Worm (Caenorhabditis elegans) whole organism, mixed stage, embryonic: Measurements from ENCODE around the gene F55B11.4.

Source experiments
- M03D4.4 ChIP-seq: sonication (generic microtip); optimal IDR thresholded peaks from 2 replicates; lab custom pipeline; 2017; ENCODE audit warnings: mild to moderate bottlenecking, missing genetic modification characterization, missing compliant biosample characterization
- bed-3 ChIP-seq: fragments of 200-800 bp; sonication (Bioruptor generic); optimal IDR thresholded peaks from 3 replicates; lab custom pipeline; 2018; ENCODE audit warnings: mild to moderate bottlenecking, missing genetic modification characterization, moderate library complexity, missing compliant biosample characterization
- blmp-1 ChIP-seq: fragments of 150-350 bp; optimal IDR thresholded peaks from 2 replicates; lab custom pipeline; 2014; ENCODE audit warnings: missing biosample characterization, missing genetic modification characterization
- ceh-39 ChIP-seq: fragments of 150-350 bp; optimal IDR thresholded peaks from 2 replicates; lab custom pipeline; 2014; ENCODE audit warnings: missing biosample characterization, missing genetic modification characterization
- ceh-43 ChIP-seq: fragments of 200-800 bp; sonication (Bioruptor generic); optimal IDR thresholded peaks from 2 replicates; lab custom pipeline; 2018; ENCODE audit warnings: mild to moderate bottlenecking, missing genetic modification characterization, moderate library complexity, missing compliant biosample characterization
- ces-1 ChIP-seq: fragments of 150-350 bp; optimal IDR thresholded peaks from 2 replicates; lab custom pipeline; 2014; ENCODE audit warnings: missing biosample characterization, missing genetic modification reagents, missing genetic modification characterization
- cnd-1 ChIP-seq: fragments of 200-800 bp; sonication (Bioruptor generic); optimal IDR thresholded peaks from 2 replicates; lab custom pipeline; 2018; ENCODE audit warnings: mild to moderate bottlenecking, missing genetic modification characterization, missing compliant biosample characterization
- drap-1 ChIP-seq: fragments of 200-800 bp; sonication (Bioruptor generic); optimal IDR thresholded peaks from 3 replicates; lab custom pipeline; 2018; ENCODE audit warnings: mild to moderate bottlenecking, missing genetic modification characterization, missing compliant biosample characterization
- elt-1 ChIP-seq: sonication (generic microtip); optimal IDR thresholded peaks from 2 replicates; lab custom pipeline; 2017; ENCODE audit warnings: missing genetic modification characterization, mild to moderate bottlenecking, missing compliant biosample characterization, antibody characterized with exemption, moderate library complexity, borderline replicate concordance; ENCODE audit not compliant: insufficient read depth
- elt-3 ChIP-seq: fragments of 150-350 bp; optimal IDR thresholded peaks from 2 replicates; lab custom pipeline; 2014; ENCODE audit warnings: missing biosample characterization, missing genetic modification characterization
- ham-2 ChIP-seq: fragments of 200-800 bp; sonication (Bioruptor generic); optimal IDR thresholded peaks from 2 replicates; lab custom pipeline; 2018; ENCODE audit warnings: mild to moderate bottlenecking, missing genetic modification characterization, missing compliant biosample characterization
- hlh-1 ChIP-seq: fragments of 150-350 bp; optimal IDR thresholded peaks from 2 replicates; lab custom pipeline; 2014; ENCODE audit warnings: missing biosample characterization, missing genetic modification reagents, missing genetic modification characterization
- lin-13 ChIP-seq: fragments of 150-350 bp; optimal IDR thresholded peaks from 2 replicates; lab custom pipeline; 2014; ENCODE audit warnings: missing biosample characterization, missing genetic modification characterization
- lin-32 ChIP-seq: fragments of 200-800 bp; sonication (Bioruptor generic); optimal IDR thresholded peaks from 2 replicates; lab custom pipeline; 2018; ENCODE audit warnings: mild to moderate bottlenecking, missing genetic modification characterization, missing compliant biosample characterization
- lsy-2 ChIP-seq: fragments of 150-350 bp; optimal IDR thresholded peaks from 2 replicates; lab custom pipeline; 2014; ENCODE audit warnings: missing biosample characterization, missing genetic modification characterization
- mab-5 ChIP-seq: fragments of 150-350 bp; optimal IDR thresholded peaks from 2 replicates; lab custom pipeline; 2014; ENCODE audit warnings: missing biosample characterization, missing genetic modification characterization
- mep-1 ChIP-seq: fragments of 150-350 bp; optimal IDR thresholded peaks from 2 replicates; lab custom pipeline; 2017; ENCODE audit warnings: missing biosample characterization, missing genetic modification reagents, missing genetic modification characterization, inconsistent platforms
- mls-2 ChIP-seq: sonication (generic microtip); optimal IDR thresholded peaks from 2 replicates; lab custom pipeline; 2016; ENCODE audit warnings: mild to moderate bottlenecking, missing genetic modification characterization, moderate library complexity, missing compliant biosample characterization
- nhr-12 ChIP-seq: fragments of 150-350 bp; optimal IDR thresholded peaks from 2 replicates; lab custom pipeline; 2014; ENCODE audit warnings: missing biosample characterization, missing genetic modification characterization
- nhr-2 ChIP-seq: fragments of 150-350 bp; optimal IDR thresholded peaks from 2 replicates; lab custom pipeline; 2014; ENCODE audit warnings: missing biosample characterization, missing genetic modification characterization
- nhr-237 ChIP-seq: fragments of 150-350 bp; optimal IDR thresholded peaks from 2 replicates; lab custom pipeline; 2014; ENCODE audit warnings: missing biosample characterization, missing genetic modification characterization
- nhr-28 ChIP-seq: fragments of 150-350 bp; optimal IDR thresholded peaks from 2 replicates; lab custom pipeline; 2014; ENCODE audit warnings: missing biosample characterization, missing genetic modification characterization
- nhr-76 ChIP-seq: sonication (generic microtip); optimal IDR thresholded peaks from 2 replicates; lab custom pipeline; 2017; ENCODE audit warnings: missing biosample characterization, missing genetic modification characterization
- pha-4 ChIP-seq: fragments of 150-350 bp; optimal IDR thresholded peaks from 2 replicates; lab custom pipeline; 2018; ENCODE audit warnings: missing biosample characterization, missing genetic modification reagents, missing genetic modification characterization
- sem-2 ChIP-seq: fragments of 200-800 bp; sonication (Bioruptor generic); optimal IDR thresholded peaks from 2 replicates; lab custom pipeline; 2018; ENCODE audit warnings: mild to moderate bottlenecking, missing genetic modification characterization, missing compliant biosample characterization
- snpc-4 ChIP-seq: fragments of 150-350 bp; optimal IDR thresholded peaks from 2 replicates; lab custom pipeline; 2014; ENCODE audit warnings: missing biosample characterization, missing genetic modification characterization
- sptf-1 ChIP-seq: sonication (generic microtip); optimal IDR thresholded peaks from 2 replicates; lab custom pipeline; 2017; ENCODE audit warnings: mild to moderate bottlenecking, missing genetic modification characterization, moderate library complexity, missing compliant biosample characterization
- tbx-8 ChIP-seq: fragments of 200-800 bp; sonication (Bioruptor generic); optimal IDR thresholded peaks from 2 replicates; lab custom pipeline; 2018; ENCODE audit warnings: mild to moderate bottlenecking, missing genetic modification characterization, moderate library complexity, missing compliant biosample characterization
- unc-120 ChIP-seq: sonication (generic microtip); optimal IDR thresholded peaks from 2 replicates; lab custom pipeline; 2017; ENCODE audit warnings: missing genetic modification characterization, missing compliant biosample characterization; ENCODE audit not compliant: poor library complexity, severe bottlenecking
- unc-39 ChIP-seq: fragments of 150-350 bp; optimal IDR thresholded peaks from 2 replicates; lab custom pipeline; 2014; ENCODE audit warnings: missing biosample characterization, missing genetic modification characterization
- unc-62 ChIP-seq: fragments of 150-350 bp; optimal IDR thresholded peaks from 2 replicates; lab custom pipeline; 2014; ENCODE audit warnings: missing biosample characterization, missing genetic modification reagents, missing genetic modification characterization
- zip-8 ChIP-seq: fragments of 150-350 bp; optimal IDR thresholded peaks from 2 replicates; lab custom pipeline; 2014; ENCODE audit warnings: missing biosample characterization, missing genetic modification characterization
- ztf-11 ChIP-seq: fragments of 150-350 bp; optimal IDR thresholded peaks from 2 replicates; lab custom pipeline; 2014; ENCODE audit warnings: missing biosample characterization, missing genetic modification characterization

The F55B11.4 gene

DNA sequence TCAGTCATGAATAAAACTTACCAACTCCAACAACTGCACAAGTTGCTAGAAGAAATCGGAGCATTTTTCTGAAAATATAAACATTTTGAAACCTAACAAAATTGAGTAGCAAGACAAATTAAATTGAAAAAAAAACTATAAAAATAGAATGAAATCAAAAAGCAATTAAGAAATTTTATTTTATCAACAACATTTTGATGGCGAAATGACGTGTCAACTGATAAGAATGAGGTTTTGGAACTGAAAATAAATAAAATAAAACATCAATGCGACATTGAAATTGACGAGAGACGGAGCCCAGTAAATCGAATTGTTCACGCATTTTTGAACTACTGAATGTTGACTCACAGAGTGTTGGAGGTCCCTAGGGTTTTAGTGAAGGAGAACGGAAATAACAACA lies at the start of gene F55B11.4:
Gene F55B11.4, minus strand, starts transcription at position 68 of the 400 bp plus-strand sequence.
- TF ChIP-seq mab-5 (tag; lab: Kevin White, UChicago), result no peak
- TF ChIP-seq ham-2 (GFP tag; lab: Kevin White, UChicago), result no peak
- TF ChIP-seq mls-2 (tag; lab: Kevin White, UChicago), result no peak

DNA sequence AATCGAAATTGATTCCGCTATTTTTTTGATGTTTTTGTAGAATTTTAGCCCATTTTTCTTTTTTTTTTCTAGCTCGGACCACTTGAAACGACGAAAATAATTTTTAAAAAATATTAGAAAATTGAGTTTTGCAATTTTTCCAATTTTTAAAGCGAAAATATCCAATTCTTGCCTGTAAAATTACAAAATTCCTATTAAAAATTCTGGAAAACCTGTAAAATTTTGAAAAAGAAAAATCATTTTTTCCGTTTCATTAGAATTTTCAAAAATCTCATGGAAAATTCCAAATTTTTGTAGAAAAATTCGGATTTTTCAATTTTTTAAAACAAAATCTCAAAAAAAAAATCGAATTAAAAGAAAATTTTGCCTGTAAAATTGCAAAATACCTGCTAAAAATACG lies 38.3 kb upstream of the F55B11.4 start:
- no peak for TF ChIP-seq nhr-12 (tag; lab: Kevin White, UChicago)
- TF ChIP-seq mab-5 (tag; lab: Kevin White, UChicago), result no peak
- TF ChIP-seq hlh-1 (tag; lab: Kevin White, UChicago), result no peak
- no peak for TF ChIP-seq snpc-4 (tag; lab: Kevin White, UChicago)
- TF ChIP-seq mls-2 (tag; lab: Kevin White, UChicago), result no peak
- no peak for TF ChIP-seq lsy-2
- no peak for TF ChIP-seq ham-2 (GFP tag; lab: Kevin White, UChicago)
- no peak for TF ChIP-seq nhr-28
- TF ChIP-seq zip-8 (tag; lab: Kevin White, UChicago), result no peak
- no peak for TF ChIP-seq nhr-76 (tag; lab: Kevin White, UChicago)
- TF ChIP-seq ztf-11 (tag; lab: Kevin White, UChicago), result no peak
- TF ChIP-seq unc-62 (GFP tag; lab: Kevin White, UChicago), result no peak
- no peak for TF ChIP-seq ceh-43 (GFP tag; lab: Kevin White, UChicago)
- no peak for TF ChIP-seq cnd-1 (tag; lab: Kevin White, UChicago)
- TF ChIP-seq elt-1 (tag; lab: Kevin White, UChicago), result no peak
- TF ChIP-seq pha-4 (tag; lab: Kevin White, UChicago), result no peak
- TF ChIP-seq blmp-1, result no peak
- TF ChIP-seq ceh-39 (tag; lab: Kevin White, UChicago), result no peak
- no peak for TF ChIP-seq mep-1 (tag; lab: Kevin White, UChicago)

DNA sequence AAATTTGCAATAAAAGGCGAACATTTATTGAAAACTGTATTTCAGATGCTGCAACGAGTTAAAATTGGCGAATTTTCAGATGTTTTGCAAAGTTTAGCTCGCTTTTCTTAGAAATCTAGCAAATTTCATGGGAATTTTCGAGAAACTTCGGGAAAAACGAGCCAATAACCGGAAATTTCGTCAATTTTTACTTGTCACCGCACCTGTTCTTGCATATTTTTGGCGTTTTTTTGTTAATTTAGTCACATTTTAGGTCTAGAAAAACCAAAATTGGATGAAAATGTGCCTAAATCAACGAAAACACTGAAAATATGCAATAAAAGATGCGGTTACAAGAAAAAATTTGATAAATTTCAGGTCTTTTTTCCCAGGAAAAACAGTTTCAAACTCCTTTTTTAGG lies 36.1 kb upstream of the F55B11.4 start:
- TF ChIP-seq mab-5 (tag; lab: Kevin White, UChicago) (no peak), nhr-28 (no peak), nhr-2 (tag; lab: Kevin White, UChicago) (no peak), hlh-1 (tag; lab: Kevin White, UChicago) (no peak), unc-120 (tag; lab: Kevin White, UChicago) (no peak), elt-3 (tag; lab: Kevin White, UChicago) (no peak), drap-1 (GFP tag; lab: Kevin White, UChicago) (no peak), unc-62 (GFP tag; lab: Kevin White, UChicago) (no peak), ceh-43 (GFP tag; lab: Kevin White, UChicago) (no peak), pha-4 (tag; lab: Kevin White, UChicago) (no peak), cnd-1 (tag; lab: Kevin White, UChicago) (no peak)

DNA sequence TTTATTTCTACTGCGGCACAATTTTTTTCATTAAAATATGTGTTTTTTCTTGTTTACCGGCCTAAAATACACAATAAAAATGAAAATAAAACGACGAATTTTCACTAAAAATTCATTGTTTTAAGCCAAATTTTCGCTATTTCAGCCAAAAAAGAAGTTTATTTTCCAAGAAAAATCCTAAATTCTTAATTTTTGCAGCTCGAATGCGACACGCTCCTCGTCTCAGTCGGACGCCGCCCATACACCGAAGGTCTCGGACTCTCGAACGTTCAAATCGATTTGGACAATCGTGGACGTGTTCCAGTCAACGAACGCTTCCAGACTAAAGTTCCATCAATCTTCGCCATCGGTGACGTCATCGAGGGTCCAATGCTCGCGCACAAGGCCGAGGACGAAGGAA lies 35.3 kb upstream of the F55B11.4 start:
- TF ChIP-seq ceh-43 (GFP tag; lab: Kevin White, UChicago) (no peak), elt-3 (tag; lab: Kevin White, UChicago) (no peak), lin-32 (GFP tag; lab: Kevin White, UChicago) (no peak), unc-39 (tag; lab: Kevin White, UChicago) (no peak), mep-1 (tag; lab: Kevin White, UChicago) (no peak), pha-4 (tag; lab: Kevin White, UChicago) (no peak), ces-1 (GFP tag; lab: Kevin White, UChicago) (no peak), cnd-1 (tag; lab: Kevin White, UChicago) (no peak), zip-8 (tag; lab: Kevin White, UChicago) (no peak)

DNA sequence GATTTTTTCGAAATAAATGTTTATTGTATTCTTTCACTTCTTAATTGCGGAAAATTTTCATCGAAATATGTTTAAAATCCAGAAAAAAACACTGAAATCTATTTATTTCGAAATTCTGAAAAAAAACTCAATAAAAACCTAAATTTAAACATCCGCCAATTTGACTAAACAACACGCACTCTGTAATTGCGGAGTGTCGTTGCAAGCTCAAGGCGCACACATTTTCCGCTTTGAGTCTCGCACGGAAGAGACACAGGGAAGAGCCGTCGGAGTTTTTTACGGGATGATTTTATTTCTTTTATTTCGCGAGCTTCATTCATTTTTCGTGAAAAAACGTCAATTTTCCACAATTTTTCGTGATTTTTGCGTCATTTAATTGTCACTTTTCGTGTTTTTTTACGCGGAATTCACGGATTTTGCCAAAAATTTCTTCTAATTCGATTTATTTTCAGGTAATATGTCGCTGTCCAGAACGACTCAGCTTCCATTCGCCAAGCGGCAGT lies 33.4 kb upstream of the F55B11.4 start, which contains the start of gene dld-1:
Gene dld-1, plus strand, starts transcription at position 453 of the 503 bp plus-strand sequence.
- peak; percentile 43 for TF ChIP-seq unc-120 (tag; lab: Kevin White, UChicago)
- peak; percentile 98 for TF ChIP-seq ces-1 (GFP tag; lab: Kevin White, UChicago)
- peak; percentile 4 for TF ChIP-seq nhr-2 (tag; lab: Kevin White, UChicago)
- peak; percentile 88 for TF ChIP-seq mab-5 (tag; lab: Kevin White, UChicago)
- TF ChIP-seq tbx-8 (GFP tag; lab: Kevin White, UChicago), result no peak
- TF ChIP-seq lsy-2, result peak; percentile 92
- TF ChIP-seq mep-1 (tag; lab: Kevin White, UChicago), result peak; percentile 97
- peak; percentile 16 for TF ChIP-seq M03D4.4 (tag; lab: Kevin White, UChicago)
- TF ChIP-seq unc-62 (GFP tag; lab: Kevin White, UChicago), result peak; percentile 51
- TF ChIP-seq zip-8 (tag; lab: Kevin White, UChicago), result no peak
- peak; percentile 84 for TF ChIP-seq ceh-39 (tag; lab: Kevin White, UChicago)
- no peak for TF ChIP-seq cnd-1 (tag; lab: Kevin White, UChicago)
- TF ChIP-seq sptf-1 (tag; lab: Kevin White, UChicago), result peak; percentile 63
- TF ChIP-seq hlh-1 (tag; lab: Kevin White, UChicago), result peak; percentile 78
- TF ChIP-seq pha-4 (tag; lab: Kevin White, UChicago), result peak; percentile 96
- peak; percentile 91 for TF ChIP-seq lin-13
- no peak for TF ChIP-seq bed-3
- no peak for TF ChIP-seq nhr-28
- TF ChIP-seq blmp-1, result peak; percentile 20
- TF ChIP-seq sem-2 (GFP tag; lab: Kevin White, UChicago), result no peak
- peak; percentile 11 for TF ChIP-seq elt-3 (tag; lab: Kevin White, UChicago)
- peak; percentile 98 for TF ChIP-seq nhr-237 (tag; lab: Kevin White, UChicago)
- TF ChIP-seq unc-39 (tag; lab: Kevin White, UChicago), result no peak
